Worm (Caenorhabditis elegans): Measurements from ENCODE around the gene B0244.4.

The B0244.4 gene

DNA sequence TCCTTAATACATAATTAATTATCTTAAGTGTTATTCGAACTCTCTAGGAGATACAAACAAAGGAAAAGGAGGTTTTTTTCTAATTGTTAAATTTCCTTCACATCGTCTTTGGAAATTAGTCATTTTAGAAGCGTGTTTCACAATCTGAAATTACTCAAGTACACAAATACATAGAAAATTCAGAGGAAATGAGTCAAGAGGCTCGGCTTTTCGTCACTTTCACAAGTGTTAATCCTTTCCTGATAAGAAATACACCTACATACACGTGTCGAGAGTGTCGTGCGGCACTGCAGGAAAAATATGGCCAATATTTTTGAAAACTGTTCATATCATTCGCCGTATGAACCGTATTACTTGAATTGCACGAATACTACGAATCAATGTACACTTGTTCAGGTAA, at the start of gene B0244.4:
TSS of gene B0244.4 (plus strand) at position 301 of the 400 bp plus-strand sequence.
- TF ChIP-seq him-1 (tag; optimal IDR thresholded peaks at IDR 0.05) = no peak
- no peak for TF ChIP-seq W03F9.2 (tag; optimal IDR thresholded peaks at IDR 0.05)
- no peak for TF ChIP-seq dao-5 (tag; optimal IDR thresholded peaks at IDR 0.05)

DNA sequence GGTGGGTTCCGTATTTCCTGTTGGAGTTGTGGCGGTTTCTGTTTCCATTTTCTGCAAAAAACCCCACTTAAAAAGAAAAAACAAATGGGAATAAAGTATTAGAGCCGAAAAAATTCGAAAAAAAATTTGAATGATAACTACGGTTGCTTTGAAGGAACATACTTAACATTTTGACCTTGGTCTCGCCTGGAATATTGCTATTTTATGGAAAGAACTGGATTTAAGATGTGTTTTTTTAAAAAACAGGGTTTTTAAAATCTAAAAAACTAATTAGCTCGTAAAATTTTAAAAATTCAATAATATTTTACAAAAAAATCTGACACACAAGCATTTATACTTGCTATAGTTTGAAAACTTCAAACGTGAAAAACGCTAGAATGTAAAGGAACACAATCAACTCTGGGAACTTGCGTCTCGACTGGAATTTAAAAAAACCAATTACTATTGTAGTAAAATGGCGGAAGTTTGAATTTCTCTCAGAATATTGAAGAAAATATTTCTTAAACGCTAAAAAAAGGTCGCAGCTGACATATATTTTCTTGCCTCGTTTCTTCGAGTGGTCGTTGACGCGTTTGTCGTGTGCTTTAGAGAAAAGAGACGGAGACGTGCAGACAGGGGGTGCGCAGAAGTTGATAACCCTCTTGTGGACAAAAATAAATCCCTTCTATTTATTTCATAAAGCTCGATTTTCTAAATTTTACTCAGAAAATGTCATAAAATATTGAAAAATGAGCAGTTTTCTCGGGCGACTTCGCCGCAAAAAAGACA, 49.1 kb upstream of the B0244.4 start, which contains the start of the genes lgg-3 and rgs-5:
TSS of gene lgg-3 (minus strand) at position 51 of the 768 bp plus-strand sequence.
TSS of gene rgs-5 (plus strand) at position 593 of the 768 bp plus-strand sequence.
- TF ChIP-seq dao-5 (tag; optimal IDR thresholded peaks at IDR 0.05) = no peak
- TF ChIP-seq W03F9.2 (tag; optimal IDR thresholded peaks at IDR 0.05) = peak; percentile 73

DNA sequence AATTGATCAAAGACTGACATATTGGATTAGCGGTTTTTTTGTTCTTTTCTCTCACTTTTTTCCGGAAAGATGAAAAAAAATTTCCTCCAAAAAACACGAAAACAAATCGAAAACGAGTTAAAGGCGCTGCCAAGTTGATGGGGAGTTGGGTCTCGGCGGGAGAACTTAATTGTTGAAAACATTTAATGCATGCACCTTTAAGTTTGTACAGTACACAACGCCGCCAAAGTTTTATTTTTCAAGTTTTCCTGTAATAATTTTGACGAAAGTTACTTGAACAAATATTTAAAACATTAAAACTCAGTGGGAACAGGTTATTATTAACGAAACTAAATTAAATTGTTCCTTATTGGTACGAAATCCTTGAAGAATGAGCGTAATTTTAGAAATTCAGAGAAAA, 45.8 kb upstream of the B0244.4 start:
- TF ChIP-seq W03F9.2 (tag; optimal IDR thresholded peaks at IDR 0.05) (no peak), dao-5 (tag; optimal IDR thresholded peaks at IDR 0.05) (no peak), him-1 (tag; optimal IDR thresholded peaks at IDR 0.05) (no peak)

ce11 chrIII:5705228-5705888, 41.9 kb upstream of the B0244.4 start, which contains the start of gene swp-1:
Gene swp-1 (minus strand): TSS chrIII:5705525.
- TF ChIP-seq W03F9.2 (tag; optimal IDR thresholded peaks at IDR 0.05) (no peak), dao-5 (tag; optimal IDR thresholded peaks at IDR 0.05) (no peak), him-1 (tag; optimal IDR thresholded peaks at IDR 0.05) (no peak)

DNA sequence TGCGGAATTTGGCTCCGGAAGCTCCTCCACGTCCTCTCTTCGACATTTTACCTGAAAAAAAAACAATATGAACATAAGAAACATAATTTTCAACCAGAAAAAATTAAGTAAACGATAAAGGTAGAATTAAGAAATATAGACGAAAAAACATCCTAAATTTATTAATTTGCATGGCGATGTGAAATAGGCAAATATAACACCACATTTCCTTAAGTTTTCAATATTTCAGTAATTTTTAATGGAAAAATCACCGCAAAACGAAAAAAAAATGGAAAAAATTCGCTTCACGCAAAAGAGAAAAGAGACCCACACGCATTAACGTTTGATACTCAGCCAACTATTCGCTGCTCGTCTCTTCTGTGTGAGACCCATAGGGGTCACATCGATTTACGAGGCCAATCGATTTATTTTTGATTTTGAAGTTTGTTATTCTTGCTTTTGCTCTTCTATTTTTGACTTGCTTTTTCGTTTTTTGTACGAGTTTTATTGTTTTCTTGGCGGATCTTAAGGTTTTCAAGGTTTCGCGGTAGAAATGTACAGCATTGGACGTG, 41.1 kb upstream of the B0244.4 start, which contains the start of gene rpl-23:
TSS of gene rpl-23 (minus strand) at position 51 of the 551 bp plus-strand sequence.
- no peak for TF ChIP-seq dao-5 (tag; optimal IDR thresholded peaks at IDR 0.05)
- peak; percentile 52 for TF ChIP-seq him-1 (tag; optimal IDR thresholded peaks at IDR 0.05)
- TF ChIP-seq W03F9.2 (tag; optimal IDR thresholded peaks at IDR 0.05) = peak; percentile 94

ce11 chrIII:5707546-5707945, 39.7 kb upstream of the B0244.4 start:
- TF ChIP-seq W03F9.2 (tag; optimal IDR thresholded peaks at IDR 0.05) (no peak), him-1 (tag; optimal IDR thresholded peaks at IDR 0.05) (no peak), dao-5 (tag; optimal IDR thresholded peaks at IDR 0.05) (no peak)

DNA sequence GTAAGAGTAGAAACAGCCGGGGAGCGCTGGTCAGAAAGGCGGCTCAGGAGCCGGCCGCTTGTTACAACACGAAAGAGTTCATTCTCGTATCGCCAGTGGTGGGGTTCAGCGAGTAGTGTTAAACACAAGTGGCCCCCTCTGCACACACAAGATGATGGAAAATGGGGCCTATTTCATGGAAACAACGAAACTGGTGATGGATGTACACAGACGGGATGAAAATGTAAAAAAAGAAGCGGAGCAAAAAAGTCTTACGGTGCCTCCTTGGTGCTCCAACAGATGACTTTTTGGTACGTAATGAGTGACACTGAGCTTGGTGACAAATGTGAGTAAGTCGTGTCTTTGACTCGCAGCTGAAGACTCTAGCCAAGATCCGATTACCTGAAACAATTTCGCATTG, 39.3 kb upstream of the B0244.4 start:
- TF ChIP-seq him-1 (tag; optimal IDR thresholded peaks at IDR 0.05) (no peak), W03F9.2 (tag; optimal IDR thresholded peaks at IDR 0.05) (no peak), dao-5 (tag; optimal IDR thresholded peaks at IDR 0.05) (no peak)

- TF ChIP-seq dao-5 (tag; optimal IDR thresholded peaks at IDR 0.05) (no peak), W03F9.2 (tag; optimal IDR thresholded peaks at IDR 0.05) (no peak), him-1 (tag; optimal IDR thresholded peaks at IDR 0.05) (no peak)
Measured at ce11 chrIII:5709224-5709623, 38.1 kb upstream of the B0244.4 start, which contains the start of gene hpo-28. Gene hpo-28 (minus strand): TSS chrIII:5709324.

ce11 chrIII:5710045-5710444, 37.2 kb upstream of the B0244.4 start, which contains the start of gene B0336.12:
Gene B0336.12 (minus strand): TSS chrIII:5710145.
- TF ChIP-seq dao-5 (tag; optimal IDR thresholded peaks at IDR 0.05) = no peak
- TF ChIP-seq W03F9.2 (tag; optimal IDR thresholded peaks at IDR 0.05) = no peak
- no peak for TF ChIP-seq him-1 (tag; optimal IDR thresholded peaks at IDR 0.05)

ce11 chrIII:5710676-5711075, 36.6 kb upstream of the B0244.4 start:
- TF ChIP-seq W03F9.2 (tag; optimal IDR thresholded peaks at IDR 0.05) (no peak), him-1 (tag; optimal IDR thresholded peaks at IDR 0.05) (no peak), dao-5 (tag; optimal IDR thresholded peaks at IDR 0.05) (no peak)

ce11 chrIII:5711242-5711641, 36.0 kb upstream of the B0244.4 start, which contains the start of gene rbm-26:
Gene rbm-26 (plus strand): TSS chrIII:5711542.
- TF ChIP-seq him-1 (tag; optimal IDR thresholded peaks at IDR 0.05) (no peak), dao-5 (tag; optimal IDR thresholded peaks at IDR 0.05) (no peak), W03F9.2 (tag; optimal IDR thresholded peaks at IDR 0.05) (no peak)

DNA sequence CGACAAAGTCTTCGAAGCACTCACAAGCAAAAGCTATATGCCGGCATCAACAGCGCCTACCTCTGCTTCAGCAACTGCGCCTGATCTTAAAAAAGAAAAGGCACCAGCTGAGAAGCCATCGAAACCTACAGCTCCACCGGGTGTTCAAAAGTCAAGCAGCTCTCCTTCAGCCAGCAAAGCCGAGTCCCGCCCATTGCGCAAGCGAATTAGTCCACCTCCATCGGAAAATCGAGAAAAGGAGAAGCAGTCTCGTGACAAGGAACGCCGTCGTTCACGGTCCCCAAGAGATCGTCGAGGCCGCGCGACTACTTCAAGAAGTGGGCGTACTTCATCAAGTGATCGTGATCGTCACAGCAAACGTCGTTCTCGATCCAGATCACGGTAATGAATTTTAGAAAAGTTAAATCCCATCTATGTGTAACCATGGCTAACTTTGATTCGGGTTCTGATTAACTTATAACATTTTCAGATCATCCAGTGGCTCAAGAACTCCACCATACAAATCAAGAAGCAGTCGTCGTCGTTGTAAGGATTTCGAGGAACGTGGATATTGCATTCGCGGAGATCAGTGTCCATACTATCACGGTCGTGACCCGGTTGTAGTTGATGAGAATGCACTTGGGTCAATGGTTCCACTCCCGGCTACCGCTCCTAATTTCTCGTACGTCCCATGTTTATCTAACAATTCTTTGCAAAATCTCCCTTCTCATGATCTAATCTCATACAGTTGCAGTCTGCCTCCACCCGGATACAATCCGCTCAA, 35.2 kb upstream of the B0244.4 start:
- TF ChIP-seq W03F9.2 (tag; optimal IDR thresholded peaks at IDR 0.05) = no peak
